Worm (Caenorhabditis elegans) whole organism, early embryonic: ENCODE data around the gene drd-10.

Source experiments
- B0310.2 ChIP-seq: sonication (generic microtip); optimal IDR thresholded peaks from 2 replicates; lab custom pipeline; 2016; ENCODE audit warnings: mild to moderate bottlenecking, missing genetic modification characterization, missing compliant biosample characterization
- F13C5.2 ChIP-seq: sonication (generic microtip); optimal IDR thresholded peaks from 2 replicates; lab custom pipeline; 2017; ENCODE audit warnings: mild to moderate bottlenecking, missing genetic modification characterization, inconsistent platforms, missing compliant biosample characterization
- aly-1 ChIP-seq: sonication (generic microtip); optimal IDR thresholded peaks from 2 replicates; lab custom pipeline; 2016; ENCODE audit warnings: missing genetic modification characterization, missing compliant biosample characterization
- ama-1 ChIP-seq: fragments of 150-350 bp; optimal IDR thresholded peaks from 2 replicates; lab custom pipeline; 2014
- ceh-13 ChIP-seq: fragments of 200-800 bp; sonication (Bioruptor generic); optimal IDR thresholded peaks from 2 replicates; lab custom pipeline; 2018; ENCODE audit warnings: mild to moderate bottlenecking, missing genetic modification characterization, missing compliant biosample characterization
- ceh-36 ChIP-seq: sonication (generic microtip); optimal IDR thresholded peaks from 2 replicates; lab custom pipeline; 2016; ENCODE audit warnings: missing genetic modification characterization, inconsistent platforms, missing compliant biosample characterization
- ets-7 ChIP-seq: sonication (generic microtip); optimal IDR thresholded peaks from 2 replicates; lab custom pipeline; 2016; ENCODE audit warnings: missing genotype, missing genetic modification characterization, missing compliant biosample characterization
- flt-1 ChIP-seq: fragments of 200-800 bp; sonication (Bioruptor generic); IDR thresholded peaks from 2 replicates; pipeline ENCODE4 v1.3.6; 2022; ENCODE audit warnings: missing genetic modification characterization, missing compliant biosample characterization
- hmbx-1 ChIP-seq: sonication (generic microtip); optimal IDR thresholded peaks from 2 replicates; lab custom pipeline; 2016; ENCODE audit warnings: mild to moderate bottlenecking, missing genetic modification characterization, missing compliant biosample characterization
- hmg-4 ChIP-seq: fragments of 200-800 bp; sonication (Bioruptor generic); optimal IDR thresholded peaks from 2 replicates; lab custom pipeline; 2018; ENCODE audit warnings: mild to moderate bottlenecking, missing genetic modification characterization, missing compliant biosample characterization
- hnd-1 ChIP-seq: sonication (generic microtip); optimal IDR thresholded peaks from 2 replicates; lab custom pipeline; 2016; ENCODE audit warnings: missing genetic modification characterization, missing compliant biosample characterization
- pes-1 ChIP-seq: fragments of 200-800 bp; sonication (Bioruptor generic); IDR thresholded peaks from 2 replicates; pipeline ENCODE4 v1.3.6; 2022; ENCODE audit warnings: missing genetic modification reagents, missing genetic modification characterization, missing compliant biosample characterization
- scrt-1 ChIP-seq: fragments of 200-800 bp; sonication (Bioruptor generic); IDR thresholded peaks from 2 replicates; pipeline ENCODE4 v1.3.6; 2022; ENCODE audit warnings: missing genetic modification characterization, missing compliant biosample characterization
- sea-1 ChIP-seq: fragments of 200-800 bp; sonication (Bioruptor generic); conservative IDR thresholded peaks from 2 replicates; pipeline ENCODE4 v1.3.6; 2022; ENCODE audit warnings: missing genetic modification characterization, missing compliant biosample characterization
- tbx-11 ChIP-seq: fragments of 200-800 bp; sonication (Bioruptor generic); IDR thresholded peaks from 2 replicates; pipeline ENCODE4 v1.3.6; 2022; ENCODE audit warnings: missing genetic modification characterization, missing compliant biosample characterization
- tbx-37 ChIP-seq: fragments of 200-800 bp; sonication (Bioruptor generic); conservative IDR thresholded peaks from 2 replicates; pipeline ENCODE4 v1.3.6; 2022; ENCODE audit warnings: missing genetic modification reagents, missing genetic modification characterization, missing compliant biosample characterization
- tra-4 ChIP-seq: sonication (generic microtip); optimal IDR thresholded peaks from 2 replicates; lab custom pipeline; 2017; ENCODE audit warnings: missing genetic modification characterization, missing compliant biosample characterization

drd-10 gene

ce11 chrV:7007307-7007706 lies at the start of gene drd-10:
TSS of gene drd-10 (plus strand) at chrV:7007607.
- TF ChIP-seq F13C5.2 (tag; lab: Kevin White, UChicago) (no peak), hmg-4 (GFP tag; lab: Kevin White, UChicago) (no peak), flt-1 (GFP tag; lab: Robert Waterston, UW) (no peak), hnd-1 (tag; lab: Kevin White, UChicago) (no peak), ceh-13 (GFP tag; lab: Kevin White, UChicago) (no peak), tbx-11 (GFP tag; lab: Robert Waterston, UW) (no peak), sea-1 (GFP tag; lab: Robert Waterston, UW) (no peak), hmbx-1 (no peak), tbx-37 (GFP tag; lab: Robert Waterston, UW) (no peak), B0310.2 (tag; lab: Kevin White, UChicago) (no peak), pes-1 (GFP tag; lab: Robert Waterston, UW) (no peak), tra-4 (tag; lab: Kevin White, UChicago) (no peak), ets-7 (tag; lab: Kevin White, UChicago) (no peak), scrt-1 (GFP tag; lab: Robert Waterston, UW) (no peak), ama-1 (no peak), ceh-36 (tag; lab: Kevin White, UChicago) (no peak), aly-1 (tag; lab: Kevin White, UChicago) (no peak)

ce11 chrV:6969950-6970532 lies 37.4 kb upstream of the drd-10 start, which contains the start of gene ptr-15:
TSS of gene ptr-15 (minus strand) at chrV:6970000.
- TF ChIP-seq tbx-11 (GFP tag; lab: Robert Waterston, UW) (no peak), pes-1 (GFP tag; lab: Robert Waterston, UW) (no peak), scrt-1 (GFP tag; lab: Robert Waterston, UW) (no peak), hnd-1 (tag; lab: Kevin White, UChicago) (no peak), hmbx-1 (no peak), hmg-4 (GFP tag; lab: Kevin White, UChicago) (no peak), tra-4 (tag; lab: Kevin White, UChicago) (no peak), ceh-13 (GFP tag; lab: Kevin White, UChicago) (no peak), F13C5.2 (tag; lab: Kevin White, UChicago) (no peak), flt-1 (GFP tag; lab: Robert Waterston, UW) (no peak)

ce11 chrV:6971567-6971966 lies 35.8 kb upstream of the drd-10 start, which contains the start of gene srx-59:
TSS of gene srx-59 (plus strand) at chrV:6971867.
- TF ChIP-seq aly-1 (tag; lab: Kevin White, UChicago) (no peak), pes-1 (GFP tag; lab: Robert Waterston, UW) (no peak), hmg-4 (GFP tag; lab: Kevin White, UChicago) (no peak), F13C5.2 (tag; lab: Kevin White, UChicago) (no peak), hnd-1 (tag; lab: Kevin White, UChicago) (no peak), sea-1 (GFP tag; lab: Robert Waterston, UW) (no peak), ama-1 (no peak), ceh-13 (GFP tag; lab: Kevin White, UChicago) (no peak)

- TF ChIP-seq B0310.2 (tag; lab: Kevin White, UChicago) (no peak), tbx-11 (GFP tag; lab: Robert Waterston, UW) (no peak), tra-4 (tag; lab: Kevin White, UChicago) (no peak), flt-1 (GFP tag; lab: Robert Waterston, UW) (no peak), hmbx-1 (no peak), hmg-4 (GFP tag; lab: Kevin White, UChicago) (no peak), ets-7 (tag; lab: Kevin White, UChicago) (no peak), F13C5.2 (tag; lab: Kevin White, UChicago) (no peak), pes-1 (GFP tag; lab: Robert Waterston, UW) (no peak), ceh-36 (tag; lab: Kevin White, UChicago) (no peak), ama-1 (no peak), scrt-1 (GFP tag; lab: Robert Waterston, UW) (no peak), aly-1 (tag; lab: Kevin White, UChicago) (no peak), ceh-13 (GFP tag; lab: Kevin White, UChicago) (no peak), sea-1 (GFP tag; lab: Robert Waterston, UW) (no peak), tbx-37 (GFP tag; lab: Robert Waterston, UW) (no peak), hnd-1 (tag; lab: Kevin White, UChicago) (no peak)
These were observed 31.4 kb upstream of the drd-10 start, which contains the start of gene srx-16 for ce11 chrV:6976047-6976446. TSS of gene srx-16 (plus strand) at chrV:6976347.

- no peak for TF ChIP-seq tra-4 (tag; lab: Kevin White, UChicago)
- TF ChIP-seq ceh-13 (GFP tag; lab: Kevin White, UChicago), result no peak
- TF ChIP-seq sea-1 (GFP tag; lab: Robert Waterston, UW), result no peak
- no peak for TF ChIP-seq aly-1 (tag; lab: Kevin White, UChicago)
- TF ChIP-seq F13C5.2 (tag; lab: Kevin White, UChicago), result no peak
- TF ChIP-seq ceh-36 (tag; lab: Kevin White, UChicago), result no peak
- no peak for TF ChIP-seq hnd-1 (tag; lab: Kevin White, UChicago)
- TF ChIP-seq ama-1, result no peak
- no peak for TF ChIP-seq ets-7 (tag; lab: Kevin White, UChicago)
- TF ChIP-seq B0310.2 (tag; lab: Kevin White, UChicago), result no peak
- TF ChIP-seq flt-1 (GFP tag; lab: Robert Waterston, UW), result no peak
- TF ChIP-seq pes-1 (GFP tag; lab: Robert Waterston, UW), result no peak
- no peak for TF ChIP-seq tbx-37 (GFP tag; lab: Robert Waterston, UW)
These were observed 28.4 kb upstream of the drd-10 start, which contains the start of gene sre-12 for ce11 chrV:6979019-6979418. TSS of gene sre-12 (minus strand) at chrV:6979119.

- TF ChIP-seq B0310.2 (tag; lab: Kevin White, UChicago), result no peak
- no peak for TF ChIP-seq tbx-37 (GFP tag; lab: Robert Waterston, UW)
- no peak for TF ChIP-seq sea-1 (GFP tag; lab: Robert Waterston, UW)
- TF ChIP-seq hnd-1 (tag; lab: Kevin White, UChicago), result no peak
- no peak for TF ChIP-seq flt-1 (GFP tag; lab: Robert Waterston, UW)
- TF ChIP-seq ceh-36 (tag; lab: Kevin White, UChicago), result no peak
- TF ChIP-seq pes-1 (GFP tag; lab: Robert Waterston, UW), result no peak
These were observed 24.6 kb upstream of the drd-10 start, which contains the start of gene nhr-161 for ce11 chrV:6982813-6983212. TSS of gene nhr-161 (minus strand) at chrV:6982913.
